Fruit fly (Drosophila melanogaster) whole organism, embryonic: Measurements from ENCODE around the gene CG10793.

ENCODE experiments used
- Atf3 ChIP-seq: fragments of 200-800 bp; sonication (Bioruptor generic); optimal IDR thresholded peaks from 3 replicates; lab custom pipeline; 2016; ENCODE audit warnings: missing biosample characterization, missing genetic modification characterization
- B-H2 ChIP-seq: fragments of 200-800 bp; sonication (Bioruptor generic); optimal IDR thresholded peaks from 2 replicates; lab custom pipeline; 2018; ENCODE audit warnings: missing biosample characterization, mild to moderate bottlenecking, missing genetic modification characterization
- CG14050 ChIP-seq: fragments of 200-800 bp; sonication (Bioruptor generic); IDR thresholded peaks from 3 replicates; pipeline ENCODE4 v1.3.6; 2022; ENCODE audit warnings: missing biosample characterization, missing genetic modification characterization
- CG18599 ChIP-seq: fragments of 200-800 bp; sonication (Bioruptor generic); optimal IDR thresholded peaks from 3 replicates; lab custom pipeline; 2017; ENCODE audit warnings: missing biosample characterization, missing genetic modification characterization, mild to moderate bottlenecking, moderate library complexity, missing genetic modification reagents
- CG2199 ChIP-seq: fragments of 200-800 bp; sonication (Bioruptor generic); IDR thresholded peaks from 3 replicates; pipeline ENCODE4 v1.3.6; 2022; ENCODE audit warnings: missing biosample characterization, missing genetic modification characterization
- CG8924 ChIP-seq: fragments of 200-800 bp; optimal IDR thresholded peaks from 3 replicates; lab custom pipeline; 2019; ENCODE audit warnings: missing biosample characterization, mild to moderate bottlenecking, missing genetic modification characterization, moderate library complexity
- Gug ChIP-seq: fragments of 200-800 bp; sonication (Bioruptor generic); IDR thresholded peaks from 4 replicates; pipeline ENCODE4 v1.3.6; 2022; ENCODE audit warnings: missing biosample characterization, missing genetic modification characterization
- Hr3 ChIP-seq: fragments of 200-800 bp; sonication (Bioruptor generic); optimal IDR thresholded peaks from 3 replicates; lab custom pipeline; 2016; ENCODE audit warnings: missing biosample characterization, missing genetic modification characterization
- chif ChIP-seq, 2 experiments: fragments of 200-800 bp; sonication (Bioruptor generic); optimal IDR thresholded peaks; 3 replicates each; lab custom pipeline; 2016; ENCODE audit warnings: missing biosample characterization in 2 of 2, missing genetic modification characterization in 2 of 2
- eyg ChIP-seq: fragments of 200-800 bp; sonication (Bioruptor generic); optimal IDR thresholded peaks from 3 replicates; lab custom pipeline; 2016; ENCODE audit warnings: missing biosample characterization, missing genetic modification characterization
- knrl ChIP-seq: fragments of 200-800 bp; sonication (Bioruptor generic); IDR thresholded peaks from 3 replicates; pipeline ENCODE4 v1.3.6; 2022; ENCODE audit warnings: missing biosample characterization, missing genetic modification characterization; ENCODE audit not compliant: partially characterized antibody
- pzg ChIP-seq: fragments of 200-800 bp; sonication (Bioruptor generic); optimal IDR thresholded peaks from 3 replicates; lab custom pipeline; 2018; ENCODE audit warnings: missing biosample characterization, mild to moderate bottlenecking, missing genetic modification characterization, moderate library complexity

DNA sequence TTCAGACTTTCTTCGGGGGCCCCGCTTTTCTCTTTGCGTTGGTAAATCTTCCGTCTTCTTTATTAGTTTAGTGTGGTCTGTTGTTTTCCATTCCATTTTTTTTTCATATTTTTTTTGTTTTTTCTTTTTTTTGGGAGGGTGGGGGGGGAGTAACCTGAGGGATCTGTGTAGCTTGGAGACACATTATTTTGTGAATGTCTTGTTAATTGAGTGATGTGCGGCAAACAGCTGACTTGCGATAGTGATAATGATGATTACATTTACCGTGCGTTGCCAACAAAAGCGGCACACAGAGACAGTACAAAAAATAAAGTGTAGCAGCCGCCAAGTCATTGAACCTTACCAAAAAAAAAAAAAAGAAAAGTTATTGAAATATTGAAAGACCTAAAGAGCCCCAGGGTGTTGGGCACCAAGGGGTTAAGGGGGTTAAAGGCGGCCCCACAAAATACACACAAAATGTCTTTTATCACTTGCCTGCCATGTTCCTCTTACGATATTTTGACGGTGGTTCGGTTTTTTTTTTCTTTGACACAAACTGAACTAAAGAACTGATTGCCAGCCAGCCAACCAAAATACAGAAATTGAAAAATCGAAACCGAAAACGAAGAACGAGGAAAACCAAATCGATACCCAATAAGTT, 33.5 kb upstream of the CG10793 start:
- TF ChIP-seq Gug (GFP tag; lab: Robert Waterston, UW) = no peak
- TF ChIP-seq Hr3 (GFP tag; lab: Kevin White, UChicago) = no peak
- TF ChIP-seq CG14050 (GFP tag; lab: Robert Waterston, UW) = no peak
- no peak for TF ChIP-seq CG18599 (GFP tag; lab: Kevin White, UChicago)
- TF ChIP-seq CG2199 (GFP tag; lab: Robert Waterston, UW) = 0 out of 3 replicates have a peak, but pooled peaks have one; percentile 68
- TF ChIP-seq knrl (GFP tag; lab: Robert Waterston, UW) = no peak
- TF ChIP-seq chif (GFP tag; optimal IDR thresholded peaks at IDR 0.05; lab: Kevin White, UChicago) = no peak
- no peak for TF ChIP-seq eyg (GFP tag; lab: Kevin White, UChicago)
- TF ChIP-seq CG8924 (tag; lab: Kevin White, UChicago) = no peak
- no peak for TF ChIP-seq pzg (GFP tag; lab: Kevin White, UChicago)
- TF ChIP-seq Atf3 (GFP tag; lab: Kevin White, UChicago) = no peak
- no peak for TF ChIP-seq B-H2 (GFP tag; lab: Kevin White, UChicago)
